Fruit fly (Drosophila melanogaster) whole organism, embryonic: ENCODE results near the gene Ubc4.

ENCODE experiments used
- Ada2b ChIP-seq: fragments of 200-800 bp; sonication (Bioruptor generic); IDR thresholded peaks from 2 replicates; pipeline ENCODE4 v1.3.6; 2022; ENCODE audit warnings: missing biosample characterization, missing genetic modification characterization
- Atf3 ChIP-seq: fragments of 200-800 bp; sonication (Bioruptor generic); optimal IDR thresholded peaks from 3 replicates; lab custom pipeline; 2016; ENCODE audit warnings: missing biosample characterization, missing genetic modification characterization
- Bteb2 ChIP-seq: fragments of 200-800 bp; sonication (Bioruptor generic); optimal IDR thresholded peaks from 2 replicates; lab custom pipeline; 2016; ENCODE audit warnings: missing biosample characterization, missing genetic modification characterization
- CG11085 ChIP-seq: fragments of 200-800 bp; sonication (Bioruptor generic); IDR thresholded peaks from 2 replicates; pipeline ENCODE4 v1.3.6; 2022; ENCODE audit warnings: missing biosample characterization, missing genetic modification characterization
- CG11093 ChIP-seq: fragments of 200-800 bp; sonication (Bioruptor generic); IDR thresholded peaks from 3 replicates; pipeline ENCODE4 v1.3.6; 2022; ENCODE audit warnings: missing biosample characterization, missing genetic modification characterization
- CG13123 ChIP-seq: fragments of 200-800 bp; sonication (Bioruptor generic); optimal IDR thresholded peaks from 2 replicates; lab custom pipeline; 2016; ENCODE audit warnings: missing biosample characterization, missing genetic modification characterization
- CG13287 ChIP-seq: fragments of 200-800 bp; sonication (Bioruptor generic); IDR thresholded peaks from 2 replicates; pipeline ENCODE4 v1.3.6; 2022; ENCODE audit warnings: missing biosample characterization, missing genetic modification characterization; ENCODE audit not compliant: partially characterized antibody
- CG15601 ChIP-seq: fragments of 200-800 bp; sonication (Bioruptor generic); optimal IDR thresholded peaks from 3 replicates; lab custom pipeline; 2019; ENCODE audit warnings: missing biosample characterization, mild to moderate bottlenecking, missing genetic modification characterization, moderate library complexity
- CG17361 ChIP-seq: fragments of 200-800 bp; sonication (Bioruptor generic); IDR thresholded peaks from 3 replicates; pipeline ENCODE4 v1.3.6; 2022; ENCODE audit warnings: missing biosample characterization, missing genetic modification characterization
- CG5180 ChIP-seq: fragments of 200-800 bp; sonication (Bioruptor generic); optimal IDR thresholded peaks from 3 replicates; lab custom pipeline; 2017; ENCODE audit warnings: missing biosample characterization, missing genetic modification characterization, mild to moderate bottlenecking, moderate library complexity, missing genetic modification reagents
- CG6765 ChIP-seq: fragments of 200-800 bp; sonication (Bioruptor generic); optimal IDR thresholded peaks from 3 replicates; lab custom pipeline; 2017; ENCODE audit warnings: missing biosample characterization, mild to moderate bottlenecking, missing genetic modification characterization
- CG7963 ChIP-seq: fragments of 200-800 bp; sonication (Bioruptor generic); IDR thresholded peaks from 3 replicates; pipeline ENCODE4 v1.3.6; 2022; ENCODE audit warnings: missing biosample characterization, missing genetic modification characterization; ENCODE audit not compliant: partially characterized antibody
- CG8089 ChIP-seq: fragments of 200-800 bp; sonication (Bioruptor generic); optimal IDR thresholded peaks from 3 replicates; lab custom pipeline; 2016; ENCODE audit warnings: missing biosample characterization, missing genetic modification characterization
- CkIIα-i1 ChIP-seq: fragments of 200-800 bp; sonication (Bioruptor generic); IDR thresholded peaks from 2 replicates; pipeline ENCODE4 v1.3.6; 2022; ENCODE audit warnings: missing biosample characterization, missing genetic modification characterization
- Doc2 ChIP-seq: fragments of 200-800 bp; sonication (Bioruptor generic); IDR thresholded peaks from 2 replicates; pipeline ENCODE4 v1.3.6; 2022; ENCODE audit warnings: missing biosample characterization, missing genetic modification characterization
- Elba2 ChIP-seq: fragments of 200-800 bp; sonication (Bioruptor generic); optimal IDR thresholded peaks from 3 replicates; lab custom pipeline; 2016; ENCODE audit warnings: missing biosample characterization, missing genetic modification characterization
- Fer1 ChIP-seq: fragments of 200-800 bp; sonication (Bioruptor generic); optimal IDR thresholded peaks from 2 replicates; lab custom pipeline; 2017; ENCODE audit warnings: missing biosample characterization, mild to moderate bottlenecking, missing genetic modification characterization
- GATAe ChIP-seq: fragments of 200-800 bp; sonication (Bioruptor generic); conservative IDR thresholded peaks from 2 replicates; pipeline ENCODE4 v1.3.6; 2022; ENCODE audit warnings: missing biosample characterization, missing genetic modification characterization
- H15 ChIP-seq: fragments of 200-800 bp; sonication (Bioruptor generic); IDR thresholded peaks from 3 replicates; pipeline ENCODE4 v1.3.6; 2022; ENCODE audit warnings: missing biosample characterization, missing genetic modification characterization
- Hr51 ChIP-seq, 2 experiments: fragments of 200-800 bp; sonication (Bioruptor generic); optimal IDR thresholded peaks; 2 replicates in 1 of 2; 3 replicates in 1 of 2; lab custom pipeline; 2016 to 2018; ENCODE audit warnings: missing biosample characterization in 2 of 2, missing genetic modification characterization in 2 of 2, mild to moderate bottlenecking in 1 of 2, moderate library complexity in 1 of 2
- Lpt ChIP-seq: fragments of >200 bp; optimal IDR thresholded peaks from 2 replicates; lab custom pipeline; 2018; ENCODE audit warnings: missing biosample characterization, missing genetic modification characterization
- Mrtf ChIP-seq: fragments of 200-800 bp; sonication (Bioruptor generic); IDR thresholded peaks from 3 replicates; pipeline ENCODE4 v1.3.6; 2022; ENCODE audit warnings: missing biosample characterization, missing genetic modification characterization
- Myb ChIP-seq: fragments of 200-800 bp; sonication (Bioruptor generic); optimal IDR thresholded peaks from 2 replicates; lab custom pipeline; 2016; ENCODE audit warnings: missing biosample characterization, missing genetic modification characterization
- Sox100B ChIP-seq: fragments of 200-800 bp; sonication (Bioruptor generic); optimal IDR thresholded peaks from 3 replicates; lab custom pipeline; 2018; ENCODE audit warnings: missing biosample characterization, mild to moderate bottlenecking, missing genetic modification characterization
- YL-1 ChIP-seq: fragments of 200-800 bp; sonication (Bioruptor generic); optimal IDR thresholded peaks from 3 replicates; lab custom pipeline; 2017; ENCODE audit warnings: missing biosample characterization, mild to moderate bottlenecking, missing genetic modification characterization
- abd-A ChIP-seq: fragments of 200-800 bp; sonication (Bioruptor generic); optimal IDR thresholded peaks from 3 replicates; lab custom pipeline; 2019; ENCODE audit warnings: missing biosample characterization, mild to moderate bottlenecking, missing genetic modification characterization, moderate library complexity
- bbx ChIP-seq: fragments of 200-800 bp; sonication (Bioruptor generic); IDR thresholded peaks from 2 replicates; pipeline ENCODE4 v1.3.6; 2022; ENCODE audit warnings: missing biosample characterization, missing genetic modification characterization; ENCODE audit not compliant: partially characterized antibody
- chn ChIP-seq: fragments of 200-800 bp; sonication (Bioruptor generic); optimal IDR thresholded peaks from 2 replicates; lab custom pipeline; 2016; ENCODE audit warnings: missing biosample characterization, missing genetic modification characterization
- crc ChIP-seq: fragments of 200-800 bp; sonication (Bioruptor generic); optimal IDR thresholded peaks from 2 replicates; lab custom pipeline; 2016; ENCODE audit warnings: missing biosample characterization, missing genetic modification characterization
- crp ChIP-seq, 2 experiments: fragments of 200-800 bp; sonication (Bioruptor generic); optimal IDR thresholded peaks; 2 replicates in 1 of 2; 3 replicates in 1 of 2; lab custom pipeline; 2017; ENCODE audit warnings: missing biosample characterization in 2 of 2, missing genetic modification characterization in 2 of 2, mild to moderate bottlenecking in 1 of 2, moderate library complexity in 1 of 2
- emc ChIP-seq: fragments of 200-800 bp; sonication (Bioruptor generic); optimal IDR thresholded peaks from 2 replicates; lab custom pipeline; 2016; ENCODE audit warnings: missing biosample characterization, missing genetic modification characterization
- exex ChIP-seq: fragments of 200-800 bp; sonication (Bioruptor generic); optimal IDR thresholded peaks from 4 replicates; lab custom pipeline; 2018; ENCODE audit warnings: missing biosample characterization, mild to moderate bottlenecking, missing genetic modification characterization, moderate library complexity
- fd3F ChIP-seq: fragments of 200-800 bp; sonication (Bioruptor generic); optimal IDR thresholded peaks from 2 replicates; lab custom pipeline; 2018; ENCODE audit warnings: missing biosample characterization, mild to moderate bottlenecking, missing genetic modification characterization, moderate library complexity
- ftz-f1 ChIP-seq: fragments of 200-800 bp; sonication (Bioruptor generic); optimal IDR thresholded peaks from 2 replicates; lab custom pipeline; 2016; ENCODE audit warnings: missing biosample characterization, missing genetic modification characterization
- gcm ChIP-seq: fragments of 200-800 bp; sonication (Bioruptor generic); optimal IDR thresholded peaks from 2 replicates; lab custom pipeline; 2019; ENCODE audit warnings: missing biosample characterization, mild to moderate bottlenecking, missing genetic modification characterization, moderate library complexity
- grau ChIP-seq: fragments of 200-800 bp; optimal IDR thresholded peaks from 3 replicates; lab custom pipeline; 2019; ENCODE audit warnings: missing biosample characterization, mild to moderate bottlenecking, missing genetic modification characterization, moderate library complexity
- h ChIP-seq: fragments of >200 bp; optimal IDR thresholded peaks from 2 replicates; lab custom pipeline; 2017
- hkb ChIP-seq, 2 experiments: fragments of 200-800 bp in 1 of 2; fragments of >200 bp in 1 of 2; sonication (Bioruptor generic) in 1 of 2; IDR thresholded peaks in 1 of 2; optimal IDR thresholded peaks in 1 of 2; 2 replicates each; pipeline versions ENCODE4 v1.3.6 to Lab custom; 2017 to 2022; ENCODE audit warnings: missing biosample characterization in 1 of 2, missing genetic modification characterization in 1 of 2
- klu ChIP-seq: fragments of 200-800 bp; sonication (Bioruptor generic); IDR thresholded peaks from 2 replicates; pipeline ENCODE4 v1.3.6; 2022; ENCODE audit warnings: missing biosample characterization, missing genetic modification characterization
- lab ChIP-seq: fragments of 200-800 bp; sonication (Bioruptor generic); optimal IDR thresholded peaks from 3 replicates; lab custom pipeline; 2017; ENCODE audit warnings: missing biosample characterization, missing genetic modification characterization, mild to moderate bottlenecking, moderate library complexity, missing genetic modification reagents
- org-1 ChIP-seq: fragments of 200-800 bp; sonication (Bioruptor generic); optimal IDR thresholded peaks from 2 replicates; lab custom pipeline; 2017; ENCODE audit warnings: missing biosample characterization, missing genetic modification characterization
- pb ChIP-seq: fragments of 200-800 bp; sonication (Bioruptor generic); optimal IDR thresholded peaks from 3 replicates; lab custom pipeline; 2016; ENCODE audit warnings: missing biosample characterization, missing genetic modification characterization
- pfk ChIP-seq: fragments of 200-800 bp; sonication (Bioruptor generic); optimal IDR thresholded peaks from 2 replicates; lab custom pipeline; 2018; ENCODE audit warnings: missing biosample characterization, mild to moderate bottlenecking, missing genetic modification characterization, moderate library complexity
- pros ChIP-seq: fragments of 200-800 bp; sonication (Bioruptor generic); optimal IDR thresholded peaks from 3 replicates; lab custom pipeline; 2019; ENCODE audit warnings: missing biosample characterization, mild to moderate bottlenecking, missing genetic modification characterization, moderate library complexity
- sc ChIP-seq, 3 experiments: fragments of >200 bp in 2 of 3; fragments of 200-800 bp in 1 of 3; sonication (Bioruptor generic) in 1 of 3; optimal IDR thresholded peaks; 2 replicates in 2 of 3; 3 replicates in 1 of 3; lab custom pipeline; 2017; ENCODE audit warnings: mild to moderate bottlenecking in 1 of 3, missing biosample characterization in 1 of 3, missing genetic modification characterization in 1 of 3, missing genetic modification reagents in 1 of 3
- sna ChIP-seq: fragments of 200-800 bp; sonication (Bioruptor generic); IDR thresholded peaks from 2 replicates; pipeline ENCODE4 v1.3.6; 2022; ENCODE audit warnings: missing biosample characterization, missing genetic modification characterization; ENCODE audit not compliant: partially characterized antibody
- sob ChIP-seq: fragments of 200-800 bp; sonication (Bioruptor generic); IDR thresholded peaks from 2 replicates; pipeline ENCODE4 v1.3.6; 2022; ENCODE audit warnings: missing biosample characterization, missing genetic modification characterization
- stwl ChIP-seq: fragments of 200-800 bp; sonication (Bioruptor generic); optimal IDR thresholded peaks from 3 replicates; lab custom pipeline; 2018; ENCODE audit warnings: missing biosample characterization, mild to moderate bottlenecking, missing genetic modification characterization, moderate library complexity
- tin ChIP-seq: fragments of 200-800 bp; sonication (Bioruptor generic); optimal IDR thresholded peaks from 3 replicates; lab custom pipeline; 2016; ENCODE audit warnings: missing biosample characterization, missing genetic modification characterization
- vfl ChIP-seq: fragments of 200-800 bp; sonication (Bioruptor generic); optimal IDR thresholded peaks from 2 replicates; lab custom pipeline; 2016; ENCODE audit warnings: missing biosample characterization, missing genetic modification characterization

Gene Ubc4

dm6 chr3L:9704162-9704748 is 6.1 kb downstream of the Ubc4 start, which contains the start of gene CG16711 (continued):
- TF ChIP-seq CG8089 (GFP tag; lab: Kevin White, UChicago) (no peak), emc (GFP tag; lab: Kevin White, UChicago) (no peak), Myb (GFP tag; lab: Kevin White, UChicago) (peak; percentile 95), pb (no peak), abd-A (no peak), crp (GFP tag; optimal IDR thresholded peaks at IDR 0.05; lab: Kevin White, UChicago) (no peak), CG13287 (GFP tag; lab: Robert Waterston, UW) (peak; percentile 97), CG11093 (GFP tag; lab: Robert Waterston, UW) (no peak), bbx (GFP tag; lab: Robert Waterston, UW) (peak; percentile 96), hkb (optimal IDR thresholded peaks at IDR 0.05; lab: Kevin White, UChicago) (no peak), hkb (GFP tag; IDR thresholded peaks at IDR 0.05; lab: Robert Waterston, UW) (no peak), Lpt (GFP tag; lab: Kevin White, UChicago) (no peak), CG6765 (GFP tag; lab: Kevin White, UChicago) (no peak), sob (GFP tag; lab: Robert Waterston, UW) (no peak), CG11085 (GFP tag; lab: Robert Waterston, UW) (no peak), GATAe (GFP tag; lab: Robert Waterston, UW) (no peak), tin (GFP tag; lab: Kevin White, UChicago) (no peak), crc (GFP tag; lab: Kevin White, UChicago) (no peak), Mrtf (no peak), stwl (tag; lab: Kevin White, UChicago) (peak; percentile 67), exex (no peak), sna (peak; percentile 90), grau (tag; lab: Kevin White, UChicago) (no peak), Sox100B (GFP tag; lab: Kevin White, UChicago) (no peak), Fer1 (GFP tag; lab: Kevin White, UChicago) (no peak), fd3F (no peak), klu (no peak), Hr51 (GFP tag; optimal IDR thresholded peaks at IDR 0.05; lab: Kevin White, UChicago) (no peak), Ada2b (GFP tag; lab: Robert Waterston, UW) (no peak), CG7963 (peak; percentile 90), pfk (GFP tag; lab: Kevin White, UChicago) (no peak), org-1 (GFP tag; lab: Kevin White, UChicago) (no peak), pros (no peak), lab (GFP tag; lab: Kevin White, UChicago) (no peak), YL-1 (GFP tag; lab: Kevin White, UChicago) (peak; percentile 68), Bteb2 (GFP tag; lab: Kevin White, UChicago) (no peak), vfl (GFP tag; lab: Kevin White, UChicago) (no peak), sc (optimal IDR thresholded peaks at IDR 0.05; lab: Kevin White, UChicago) (no peak), sc (GFP tag; optimal IDR thresholded peaks at IDR 0.05; lab: Kevin White, UChicago) (no peak), CG5180 (GFP tag; lab: Kevin White, UChicago) (no peak), h (no peak), CG17361 (GFP tag; lab: Robert Waterston, UW) (no peak), CkIIα-i1 (GFP tag; lab: Robert Waterston, UW) (no peak), chn (GFP tag; lab: Kevin White, UChicago) (no peak), Doc2 (GFP tag; lab: Robert Waterston, UW) (no peak), gcm (GFP tag; lab: Kevin White, UChicago) (no peak), CG13123 (no peak), CG15601 (tag; lab: Kevin White, UChicago) (peak; percentile 18), Atf3 (no peak), H15 (GFP tag; lab: Robert Waterston, UW) (no peak), Elba2 (peak; percentile 40), ftz-f1 (GFP tag; lab: Kevin White, UChicago) (no peak)
